Fruit fly (Drosophila melanogaster): ENCODE results near the gene Sirt7.

The Sirt7 gene

DNA sequence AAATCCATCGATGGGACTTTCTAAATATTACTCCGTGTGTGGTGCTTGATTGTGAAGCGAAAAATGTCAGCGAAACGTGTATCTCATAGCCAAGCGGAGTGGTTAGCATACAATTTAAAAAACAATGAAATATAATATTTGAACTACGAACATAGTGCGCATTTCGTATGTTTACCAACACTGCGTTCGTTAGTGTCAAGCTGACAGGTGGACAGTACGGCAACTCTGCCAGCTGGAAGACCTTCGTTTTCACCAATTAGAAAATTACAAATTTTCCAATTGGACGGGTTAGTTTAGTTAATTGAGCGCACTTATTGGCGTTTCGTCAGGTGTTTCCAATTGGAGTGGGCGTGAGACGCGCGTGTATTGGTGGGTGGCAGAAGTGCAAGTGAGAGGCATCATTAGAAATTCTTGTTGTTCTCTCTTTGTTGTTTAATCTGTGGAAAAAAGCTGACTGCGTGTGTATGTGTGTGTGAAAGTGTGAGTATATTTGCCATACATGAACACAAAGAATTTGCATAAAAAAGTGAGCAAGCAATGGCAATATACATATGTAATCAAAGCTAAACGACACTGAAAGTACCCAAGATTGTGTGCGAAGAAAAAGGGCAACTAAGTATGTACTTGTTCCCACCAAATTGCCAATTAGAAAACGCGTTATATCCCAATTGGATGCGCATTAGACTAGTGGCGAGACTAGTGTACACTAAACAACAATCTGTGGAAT lies 15.9 kb upstream of the Sirt7 start (continued):
- TF ChIP-seq MESR4 (GFP tag; optimal IDR thresholded peaks at IDR 0.05) (peak; percentile 26), CG8089 (GFP tag; optimal IDR thresholded peaks at IDR 0.05) (peak; percentile 21), sima (GFP tag; optimal IDR thresholded peaks at IDR 0.05) (no peak), CG9609 (GFP tag; optimal IDR thresholded peaks at IDR 0.05) (peak; percentile 27), CG15011 (GFP tag; optimal IDR thresholded peaks at IDR 0.05) (peak; percentile 4), unc-4 (GFP tag; IDR thresholded peaks at IDR 0.05; ENCODE audit: partially characterized antibody) (peak; percentile 13; the same call in 1 of the 2 replicates), Blimp-1 (GFP tag; optimal IDR thresholded peaks at IDR 0.05) (no peak), CG10431 (GFP tag; optimal IDR thresholded peaks at IDR 0.05) (no peak), Antp (GFP tag; optimal IDR thresholded peaks at IDR 0.05) (peak; percentile 10), CG1603 (tag; optimal IDR thresholded peaks at IDR 0.05) (peak; percentile 57), CG18011 (GFP tag; optimal IDR thresholded peaks at IDR 0.05) (peak; percentile 38), CG2875 (GFP tag; optimal IDR thresholded peaks at IDR 0.05) (no peak), CG7556 (GFP tag; optimal IDR thresholded peaks at IDR 0.05) (no peak), Chrac-16 (GFP tag; optimal IDR thresholded peaks at IDR 0.05) (peak; percentile 43), fd64A (GFP tag; optimal IDR thresholded peaks at IDR 0.05) (no peak), CG11695 (GFP tag; IDR thresholded peaks at IDR 0.05) (no peak), CG15696 (tag; optimal IDR thresholded peaks at IDR 0.05) (no peak), dm (GFP tag; optimal IDR thresholded peaks at IDR 0.05) (peak; percentile 47), en (GFP tag; optimal IDR thresholded peaks at IDR 0.05) (peak; percentile 9), CG9727 (GFP tag; optimal IDR thresholded peaks at IDR 0.05) (no peak), phol (tag; optimal IDR thresholded peaks at IDR 0.05) (peak; percentile 17), CG17328 (GFP tag; IDR thresholded peaks at IDR 0.05) (no peak), CG12744 (GFP tag; optimal IDR thresholded peaks at IDR 0.05) (peak; percentile 48), CG3163 (GFP tag; optimal IDR thresholded peaks at IDR 0.05) (peak; percentile 33), CG13287 (GFP tag; IDR thresholded peaks at IDR 0.05; ENCODE audit: partially characterized antibody) (no peak; the same call in 1 of the 2 replicates), shn (GFP tag; optimal IDR thresholded peaks at IDR 0.05) (peak; percentile 9), hkb (optimal IDR thresholded peaks at IDR 0.05) (no peak), hkb (GFP tag; IDR thresholded peaks at IDR 0.05) (0 out of 2 replicates have a peak, but pooled peaks have one; percentile 10), Sry-β (GFP tag; optimal IDR thresholded peaks at IDR 0.05) (no peak), gcm (GFP tag; optimal IDR thresholded peaks at IDR 0.05) (no peak), lmd (GFP tag; IDR thresholded peaks at IDR 0.05) (peak; percentile 16; the same call in 1 of the 2 replicates), CG12155 (GFP tag; optimal IDR thresholded peaks at IDR 0.05) (peak; percentile 38), HLH3B (GFP tag; IDR thresholded peaks at IDR 0.05) (0 out of 2 replicates have a peak, but pooled peaks have one; percentile 28), Optix (GFP tag; IDR thresholded peaks at IDR 0.05) (no peak), Dp (GFP tag; optimal IDR thresholded peaks at IDR 0.05) (peak; percentile 57), disco-r (GFP tag; optimal IDR thresholded peaks at IDR 0.05) (no peak), CG6689 (GFP tag; IDR thresholded peaks at IDR 0.05) (0 out of 2 replicates have a peak, but pooled peaks have one; percentile 10), row (GFP tag; IDR thresholded peaks at IDR 0.05) (peak; percentile 48; the same call in 2 of the 3 replicates), CG8765 (GFP tag; IDR thresholded peaks at IDR 0.05) (no peak), CG17568 (GFP tag; optimal IDR thresholded peaks at IDR 0.05) (no peak), scrt (GFP tag; optimal IDR thresholded peaks at IDR 0.05) (peak; percentile 32), fd3F (GFP tag; optimal IDR thresholded peaks at IDR 0.05) (no peak), Fer1 (GFP tag; optimal IDR thresholded peaks at IDR 0.05) (no peak), CG2199 (GFP tag; IDR thresholded peaks at IDR 0.05) (no peak), Nf-YB (GFP tag; optimal IDR thresholded peaks at IDR 0.05) (peak; percentile 54), abd-A (tag; optimal IDR thresholded peaks at IDR 0.05) (no peak), Kr (GFP tag; optimal IDR thresholded peaks at IDR 0.05) (no peak), CG31365 (tag; optimal IDR thresholded peaks at IDR 0.05) (no peak), slbo (GFP tag; IDR thresholded peaks at IDR 0.05) (peak; percentile 43)

All from whole organism, embryonic.